Fruit fly (Drosophila melanogaster) whole organism, adult: ENCODE results near the gene CG5781.

Experiments used
- CG12768 ChIP-seq: fragments of 200-800 bp; sonication (Bioruptor generic); optimal IDR thresholded peaks from 2 replicates; lab custom pipeline; 2017; ENCODE audit warnings: missing biosample characterization, missing genetic modification characterization, mild to moderate bottlenecking, moderate library complexity, missing genetic modification reagents
- CG33017 ChIP-seq: fragments of 200-800 bp; sonication (Bioruptor generic); optimal IDR thresholded peaks from 2 replicates; lab custom pipeline; 2018; ENCODE audit warnings: missing biosample characterization, mild to moderate bottlenecking, missing genetic modification characterization, moderate library complexity
- CG7045 ChIP-seq: fragments of 200-800 bp; sonication (Bioruptor generic); optimal IDR thresholded peaks from 2 replicates; lab custom pipeline; 2017; ENCODE audit warnings: missing biosample characterization, mild to moderate bottlenecking, missing genetic modification characterization
- CG7101 ChIP-seq: fragments of 200-800 bp; sonication (Bioruptor generic); optimal IDR thresholded peaks from 2 replicates; lab custom pipeline; 2018; ENCODE audit warnings: missing biosample characterization, mild to moderate bottlenecking, missing genetic modification characterization, moderate library complexity
- Clk ChIP-seq: fragments of 200-800 bp; sonication (Bioruptor generic); optimal IDR thresholded peaks from 2 replicates; lab custom pipeline; 2017; ENCODE audit warnings: missing biosample characterization, missing genetic modification characterization
- Hr96 ChIP-seq: fragments of 200-800 bp; sonication (Bioruptor generic); optimal IDR thresholded peaks from 2 replicates; lab custom pipeline; 2016; ENCODE audit warnings: missing biosample characterization, missing genetic modification characterization
- bab1 ChIP-seq: fragments of 200-800 bp; sonication (Bioruptor generic); optimal IDR thresholded peaks from 3 replicates; lab custom pipeline; 2019; ENCODE audit warnings: missing biosample characterization, mild to moderate bottlenecking, missing genetic modification characterization, moderate library complexity
- cic ChIP-seq: fragments of 200-800 bp; sonication (Bioruptor generic); optimal IDR thresholded peaks from 2 replicates; lab custom pipeline; 2017; ENCODE audit warnings: missing biosample characterization, mild to moderate bottlenecking, missing genetic modification characterization, moderate library complexity
- cnc ChIP-seq, 2 experiments: fragments of >200 bp; optimal IDR thresholded peaks; 2 replicates each; lab custom pipeline; 2017
- kay ChIP-seq: fragments of 200-800 bp; sonication (Bioruptor generic); peaks from one replicate; lab custom pipeline; 2016; ENCODE audit warnings: missing biosample characterization, missing genetic modification characterization, borderline replicate concordance
- toe ChIP-seq: fragments of 200-800 bp; sonication (Bioruptor generic); optimal IDR thresholded peaks from 2 replicates; lab custom pipeline; 2016; ENCODE audit warnings: missing biosample characterization, missing genetic modification characterization

- no peak for TF ChIP-seq toe (GFP tag; lab: Kevin White, UChicago)
- no peak for TF ChIP-seq CG12768 (GFP tag; lab: Kevin White, UChicago)
- no peak for TF ChIP-seq kay (GFP tag; lab: Kevin White, UChicago)
- TF ChIP-seq bab1 (GFP tag; lab: Kevin White, UChicago) = no peak
- TF ChIP-seq cnc (optimal IDR thresholded peaks at IDR 0.05; lab: Kevin White, UChicago) = no peak
- no peak for TF ChIP-seq CG33017
- TF ChIP-seq CG7101 (tag; lab: Kevin White, UChicago) = no peak
- TF ChIP-seq CG7045 (GFP tag; lab: Kevin White, UChicago) = no peak
- no peak for TF ChIP-seq Hr96 (GFP tag; lab: Kevin White, UChicago)
- TF ChIP-seq Clk (GFP tag; lab: Kevin White, UChicago) = no peak
- no peak for TF ChIP-seq cic (GFP tag; lab: Kevin White, UChicago)
Measured at dm6 chr2L:12697223-12697622, at the start of gene CG5781.
